Worm (Caenorhabditis elegans) whole organism, young adult: ENCODE data around the gene C09E7.4.
A peak's percentile ranks its signal among the peaks of the same experiment; 100 is the strongest.

ENCODE experiments used
- B0019.2 ChIP-seq: fragments of 200-800 bp; sonication (Bioruptor generic); conservative IDR thresholded peaks from 2 replicates; pipeline ENCODE4 v1.3.6; 2022; ENCODE audit warnings: missing genetic modification reagents, missing genetic modification characterization, missing compliant biosample characterization
- B0261.1 ChIP-seq: sonication (generic microtip); optimal IDR thresholded peaks from 2 replicates; lab custom pipeline; 2016; ENCODE audit warnings: mild to moderate bottlenecking, missing genetic modification characterization, moderate library complexity, missing compliant biosample characterization
- C06A6.2 ChIP-seq: fragments of 200-800 bp; sonication (Bioruptor generic); conservative IDR thresholded peaks from 2 replicates; pipeline ENCODE4 v1.3.6; 2022; ENCODE audit warnings: missing genetic modification characterization, missing compliant biosample characterization
- F37B4.10 ChIP-seq: fragments of 200-800 bp; sonication (Bioruptor generic); IDR thresholded peaks from 2 replicates; pipeline ENCODE4 v1.3.6; 2022; ENCODE audit warnings: missing genetic modification characterization, missing compliant biosample characterization
- F39B2.1 ChIP-seq: fragments of 200-800 bp; sonication (Bioruptor generic); IDR thresholded peaks from 2 replicates; pipeline ENCODE4 v1.3.6; 2022; ENCODE audit warnings: missing genetic modification reagents, missing genetic modification characterization, missing compliant biosample characterization
- F55B11.4 ChIP-seq: sonication (generic microtip); optimal IDR thresholded peaks from 2 replicates; lab custom pipeline; 2016; ENCODE audit warnings: missing compliant biosample characterization, missing genetic modification characterization, borderline replicate concordance; ENCODE audit not compliant: insufficient read depth
- K12H6.12 ChIP-seq: fragments of 200-800 bp; sonication (Bioruptor generic); optimal IDR thresholded peaks from 2 replicates; lab custom pipeline; 2018; ENCODE audit warnings: mild to moderate bottlenecking, missing genetic modification characterization, missing compliant biosample characterization
- T07F8.4 ChIP-seq: sonication (generic microtip); optimal IDR thresholded peaks from 2 replicates; lab custom pipeline; 2016; ENCODE audit warnings: mild to moderate bottlenecking, missing genetic modification characterization, moderate library complexity, missing compliant biosample characterization
- Y67H2A.10 ChIP-seq: fragments of 200-800 bp; sonication (Bioruptor generic); conservative IDR thresholded peaks from 2 replicates; pipeline ENCODE4 v1.3.6; 2022; ENCODE audit warnings: missing genetic modification reagents, missing genetic modification characterization, missing compliant biosample characterization
- akir-1 ChIP-seq: fragments of 200-800 bp; sonication (Bioruptor generic); optimal IDR thresholded peaks from 2 replicates; lab custom pipeline; 2018; ENCODE audit warnings: mild to moderate bottlenecking, missing genetic modification characterization, moderate library complexity, missing compliant biosample characterization
- ama-1 ChIP-seq, 3 experiments: fragments of 150-350 bp in 1 of 3; sonication (generic microtip) in 2 of 3; optimal IDR thresholded peaks; 2 replicates each; lab custom pipeline; 2014 to 2018; ENCODE audit warnings: missing biosample characterization in 2 of 3, missing genetic modification characterization in 2 of 3, missing genetic modification reagents in 2 of 3
- aptf-2 ChIP-seq: fragments of 200-800 bp; sonication (Bioruptor generic); conservative IDR thresholded peaks from 2 replicates; pipeline ENCODE4 v1.3.6; 2022; ENCODE audit warnings: missing genetic modification reagents, missing genetic modification characterization, missing compliant biosample characterization
- attf-5 ChIP-seq: fragments of 200-800 bp; sonication (Bioruptor generic); optimal IDR thresholded peaks from 2 replicates; lab custom pipeline; 2018; ENCODE audit warnings: mild to moderate bottlenecking, missing genetic modification characterization, missing compliant biosample characterization
- bed-1 ChIP-seq: fragments of 200-800 bp; sonication (Bioruptor generic); IDR thresholded peaks from 2 replicates; pipeline ENCODE4 v1.3.6; 2022; ENCODE audit warnings: missing genetic modification reagents, missing genetic modification characterization, missing compliant biosample characterization
- cebp-2 ChIP-seq: fragments of 200-800 bp; sonication (Bioruptor generic); IDR thresholded peaks from 2 replicates; pipeline ENCODE4 v1.3.6; 2022; ENCODE audit warnings: missing genetic modification characterization, missing compliant biosample characterization
- ceh-100 ChIP-seq: fragments of 200-800 bp; sonication (Bioruptor generic); IDR thresholded peaks from 2 replicates; pipeline ENCODE4 v1.3.6; 2022; ENCODE audit warnings: missing genetic modification reagents, missing genetic modification characterization, missing compliant biosample characterization
- ceh-27 ChIP-seq: fragments of 200-800 bp; sonication (Bioruptor generic); optimal IDR thresholded peaks from 2 replicates; lab custom pipeline; 2018; ENCODE audit warnings: mild to moderate bottlenecking, missing genetic modification characterization, moderate library complexity, missing compliant biosample characterization
- ceh-40 ChIP-seq: fragments of 200-800 bp; sonication (Bioruptor generic); IDR thresholded peaks from 2 replicates; pipeline ENCODE4 v1.3.6; 2022; ENCODE audit warnings: missing genetic modification characterization, missing compliant biosample characterization
- efl-1 ChIP-seq: fragments of 150-350 bp; optimal IDR thresholded peaks from 2 replicates; lab custom pipeline; 2014; ENCODE audit warnings: missing biosample characterization, missing genetic modification reagents, missing genetic modification characterization
- egl-18 ChIP-seq: fragments of 200-800 bp; sonication (Bioruptor generic); IDR thresholded peaks from 2 replicates; pipeline ENCODE4 v1.3.6; 2022; ENCODE audit warnings: missing genetic modification reagents, missing genetic modification characterization, missing compliant biosample characterization
- egrh-3 ChIP-seq: fragments of 200-800 bp; sonication (Bioruptor generic); IDR thresholded peaks from 2 replicates; pipeline ENCODE4 v1.3.6; 2022; ENCODE audit warnings: missing genetic modification reagents, missing genetic modification characterization, missing compliant biosample characterization
- hlh-12 ChIP-seq: sonication (generic microtip); optimal IDR thresholded peaks from 2 replicates; lab custom pipeline; 2016; ENCODE audit warnings: missing genetic modification characterization, missing compliant biosample characterization
- hrde-1 ChIP-seq: sonication (generic microtip); optimal IDR thresholded peaks from 2 replicates; lab custom pipeline; 2016; ENCODE audit warnings: missing genetic modification characterization, mild to moderate bottlenecking, missing compliant biosample characterization, moderate library complexity, missing genotype, missing genetic modification reagents, borderline replicate concordance
- lin-35 ChIP-seq, 3 experiments: fragments of 150-350 bp in 2 of 3; sonication (generic microtip) in 1 of 3; optimal IDR thresholded peaks; 2 replicates each; lab custom pipeline; 2014 to 2018; ENCODE audit warnings: missing biosample characterization in 3 of 3, missing genetic modification characterization in 3 of 3, missing genetic modification reagents in 3 of 3
- lin-40 ChIP-seq: sonication (generic microtip); optimal IDR thresholded peaks from 2 replicates; lab custom pipeline; 2016; ENCODE audit warnings: missing genetic modification characterization, mild to moderate bottlenecking, missing compliant biosample characterization, missing genotype, missing genetic modification reagents
- lir-1 ChIP-seq: fragments of 200-800 bp; sonication (Bioruptor generic); conservative IDR thresholded peaks from 2 replicates; pipeline ENCODE4 v1.3.6; 2022; ENCODE audit warnings: missing genetic modification reagents, missing genetic modification characterization, missing compliant biosample characterization
- lsl-1 ChIP-seq: fragments of 200-800 bp; sonication (Bioruptor generic); optimal IDR thresholded peaks from 2 replicates; lab custom pipeline; 2018; ENCODE audit warnings: mild to moderate bottlenecking, missing genetic modification characterization, moderate library complexity, missing compliant biosample characterization
- madf-6 ChIP-seq: fragments of 200-800 bp; sonication (Bioruptor generic); IDR thresholded peaks from 2 replicates; pipeline ENCODE4 v1.3.6; 2022; ENCODE audit warnings: missing genetic modification reagents, missing genetic modification characterization, missing compliant biosample characterization
- nfya-1 ChIP-seq: sonication (generic microtip); optimal IDR thresholded peaks from 2 replicates; lab custom pipeline; 2017; ENCODE audit warnings: antibody characterized with exemption, missing compliant biosample characterization, missing genetic modification characterization, borderline replicate concordance; ENCODE audit not compliant: insufficient read depth
- nhr-120 ChIP-seq: fragments of 200-800 bp; sonication (Bioruptor generic); IDR thresholded peaks from 2 replicates; pipeline ENCODE4 v1.3.6; 2022; ENCODE audit warnings: missing genetic modification characterization, missing compliant biosample characterization
- nhr-27 ChIP-seq: fragments of 200-800 bp; sonication (Bioruptor generic); optimal IDR thresholded peaks from 2 replicates; lab custom pipeline; 2018; ENCODE audit warnings: mild to moderate bottlenecking, missing genetic modification characterization, moderate library complexity, missing compliant biosample characterization
- rec-8 ChIP-seq, 2 experiments: sonication (generic microtip); optimal IDR thresholded peaks; 2 replicates each; lab custom pipeline; 2016; ENCODE audit warnings: mild to moderate bottlenecking in 2 of 2, missing genetic modification characterization in 2 of 2, missing genetic modification reagents in 2 of 2, missing genotype in 2 of 2, missing biosample characterization in 1 of 2, missing compliant biosample characterization in 1 of 2, moderate library complexity in 1 of 2
- rpc-1 ChIP-seq, 2 experiments: fragments of 150-350 bp in 1 of 2; sonication (generic microtip) in 1 of 2; optimal IDR thresholded peaks; 2 replicates each; lab custom pipeline; 2014 to 2018; ENCODE audit warnings: missing biosample characterization in 1 of 2, missing genetic modification characterization in 1 of 2, missing genetic modification reagents in 1 of 2, missing genotype in 1 of 2
- sdz-38 ChIP-seq: sonication (generic microtip); optimal IDR thresholded peaks from 2 replicates; lab custom pipeline; 2016; ENCODE audit warnings: missing genotype, missing genetic modification characterization, missing compliant biosample characterization
- snpc-1.3 ChIP-seq: sonication (generic microtip); optimal IDR thresholded peaks from 2 replicates; lab custom pipeline; 2017; ENCODE audit warnings: missing genetic modification characterization, mild to moderate bottlenecking, missing compliant biosample characterization, antibody characterized with exemption, moderate library complexity, missing genotype, missing genetic modification reagents; ENCODE audit not compliant: insufficient read depth
- tbx-9 ChIP-seq: sonication (generic microtip); optimal IDR thresholded peaks from 2 replicates; lab custom pipeline; 2016; ENCODE audit warnings: borderline replicate concordance, missing genetic modification characterization, inconsistent platforms, missing compliant biosample characterization
- unc-62 ChIP-seq: fragments of 150-350 bp; optimal IDR thresholded peaks from 2 replicates; lab custom pipeline; 2014; ENCODE audit warnings: missing biosample characterization, missing genetic modification reagents, missing genetic modification characterization
- ztf-25 ChIP-seq: fragments of 200-800 bp; sonication (Bioruptor generic); IDR thresholded peaks from 2 replicates; pipeline ENCODE4 v1.3.6; 2022; ENCODE audit warnings: missing genetic modification reagents, missing genetic modification characterization, missing compliant biosample characterization

Gene C09E7.4

ce11 chrIII:6536945-6537568, at the start of gene C09E7.4:
Gene C09E7.4, minus strand, starts transcription at chrIII:6536995.
- TF ChIP-seq efl-1: no peak
- TF ChIP-seq ztf-25 (GFP tag; lab: Robert Waterston, UW): 0 out of 2 replicates have a peak, but pooled peaks have one; percentile 11
- TF ChIP-seq K12H6.12: peak; percentile 18

ce11 chrIII:6581585-6581984, 44.8 kb upstream of the C09E7.4 start, which contains the start of gene acr-21:
Gene acr-21, plus strand, starts transcription at chrIII:6581885.
- TF ChIP-seq rpc-1 (optimal IDR thresholded peaks at IDR 0.05; lab: Kevin White, UChicago) (no peak), rpc-1 (tag; optimal IDR thresholded peaks at IDR 0.05; lab: Kevin White, UChicago) (no peak), lir-1 (GFP tag; lab: Robert Waterston, UW) (no peak), lsl-1 (GFP tag; lab: Kevin White, UChicago) (no peak), C06A6.2 (no peak), efl-1 (no peak), rec-8 (tag; optimal IDR thresholded peaks at IDR 0.05; lab: Kevin White, UChicago) (no peak), T07F8.4 (tag; lab: Kevin White, UChicago) (no peak)

- no peak for TF ChIP-seq cebp-2 (GFP tag; lab: Robert Waterston, UW)
- TF ChIP-seq attf-5 (GFP tag; lab: Kevin White, UChicago): no peak
- TF ChIP-seq nhr-120 (GFP tag; lab: Robert Waterston, UW): no peak
- no peak for TF ChIP-seq tbx-9 (tag; lab: Kevin White, UChicago)
- no peak for TF ChIP-seq ceh-40 (GFP tag; lab: Robert Waterston, UW)
- no peak for TF ChIP-seq unc-62 (GFP tag; lab: Kevin White, UChicago)
- TF ChIP-seq snpc-1.3 (tag; lab: Kevin White, UChicago): no peak
- no peak for TF ChIP-seq akir-1 (GFP tag; lab: Kevin White, UChicago)
- TF ChIP-seq hlh-12: no peak
- no peak for TF ChIP-seq rec-8 (tag; optimal IDR thresholded peaks at IDR 0.05; lab: Kevin White, UChicago)
- no peak for TF ChIP-seq Y67H2A.10 (GFP tag; lab: Robert Waterston, UW)
- TF ChIP-seq ceh-100 (GFP tag; lab: Robert Waterston, UW): no peak
- TF ChIP-seq lin-40 (tag; lab: Kevin White, UChicago): no peak
Observed at ce11 chrIII:6579398-6579797, 42.6 kb upstream of the C09E7.4 start, which contains the start of gene F27B3.8. Gene F27B3.8, plus strand, starts transcription at chrIII:6579698.

- TF ChIP-seq F37B4.10 (GFP tag; lab: Robert Waterston, UW): no peak
- no peak for TF ChIP-seq unc-62 (GFP tag; lab: Kevin White, UChicago)
- no peak for TF ChIP-seq B0019.2
- TF ChIP-seq egrh-3 (GFP tag; lab: Robert Waterston, UW): no peak
- no peak for TF ChIP-seq Y67H2A.10 (GFP tag; lab: Robert Waterston, UW)
- TF ChIP-seq egl-18: no peak
- TF ChIP-seq B0261.1: no peak
- no peak for TF ChIP-seq aptf-2
- TF ChIP-seq lin-35 (GFP tag; optimal IDR thresholded peaks at IDR 0.05; lab: Kevin White, UChicago): no peak
- TF ChIP-seq nhr-120 (GFP tag; lab: Robert Waterston, UW): no peak
- TF ChIP-seq F39B2.1 (GFP tag; lab: Robert Waterston, UW): no peak
- TF ChIP-seq ceh-27 (GFP tag; lab: Kevin White, UChicago): no peak
- TF ChIP-seq F55B11.4 (tag; lab: Kevin White, UChicago): no peak
- TF ChIP-seq nhr-27: no peak
- no peak for TF ChIP-seq sdz-38 (tag; lab: Kevin White, UChicago)
- no peak for TF ChIP-seq nfya-1 (tag; lab: Kevin White, UChicago)
- TF ChIP-seq bed-1 (GFP tag; lab: Robert Waterston, UW): no peak
- TF ChIP-seq madf-6 (GFP tag; lab: Robert Waterston, UW): no peak
- no peak for TF ChIP-seq hrde-1
- no peak for TF ChIP-seq ama-1 (optimal IDR thresholded peaks at IDR 0.05; lab: Kevin White, UChicago)
- no peak for TF ChIP-seq ama-1 (GFP tag; optimal IDR thresholded peaks at IDR 0.05; lab: Kevin White, UChicago)
Observed at ce11 chrIII:6578505-6578904, 41.7 kb upstream of the C09E7.4 start, which contains the start of gene F27B3.6. Gene F27B3.6, minus strand, starts transcription at chrIII:6578605.
